Worm (Caenorhabditis elegans): ENCODE results near the gene dpy-11.
A peak's percentile ranks its signal among the peaks of the same experiment; 100 is the strongest.

dpy-11 gene

DNA sequence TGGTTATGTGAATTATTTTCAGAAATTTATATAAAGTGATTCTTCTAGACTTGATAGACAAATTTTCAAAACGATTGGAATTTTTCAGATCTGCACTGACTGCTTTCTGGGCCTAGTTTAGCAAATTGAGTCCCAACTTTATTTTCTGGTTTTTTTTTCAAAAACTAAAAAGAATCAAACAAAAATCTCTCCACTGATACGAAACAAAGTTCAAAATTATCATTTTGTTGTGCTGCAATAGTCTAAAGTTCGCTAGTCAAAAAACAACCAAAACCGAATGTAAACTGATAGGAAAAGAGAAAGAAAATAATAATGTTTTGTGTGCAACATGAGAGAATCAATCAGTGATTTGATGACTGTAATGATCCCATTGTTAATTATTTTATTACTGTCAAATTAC is 34.8 kb upstream of the dpy-11 start, which contains the start of gene lipl-4:
Gene lipl-4 (plus strand): TSS at position 301 of the 400 bp plus-strand sequence.
- no peak for TF ChIP-seq hmg-11 (tag; optimal IDR thresholded peaks at IDR 0.05)
- TF ChIP-seq pha-4 (tag; optimal IDR thresholded peaks at IDR 0.05) = peak; percentile 5
- TF ChIP-seq pqm-1 (tag; optimal IDR thresholded peaks at IDR 0.05) = peak; percentile 18

DNA sequence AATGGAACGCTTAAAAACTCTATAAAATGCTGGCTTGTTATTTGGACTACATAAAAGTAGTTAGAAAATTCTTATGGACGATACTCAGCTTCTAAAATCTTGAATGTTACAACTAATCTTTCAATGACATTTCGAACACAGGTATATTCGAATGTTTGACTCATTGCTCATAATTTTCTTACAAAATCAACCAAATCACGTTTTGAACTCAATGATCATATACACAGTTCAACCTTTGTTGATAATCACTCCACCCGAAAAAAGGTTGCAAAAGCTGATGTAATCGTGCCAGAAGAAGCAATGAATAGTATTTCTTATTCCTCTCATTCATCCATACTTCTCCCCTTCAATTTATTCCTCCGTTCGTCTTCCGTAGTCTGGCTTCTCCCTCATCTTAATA is 34.1 kb upstream of the dpy-11 start, which contains the start of gene K04A8.20:
Gene K04A8.20 (plus strand): TSS at position 301 of the 400 bp plus-strand sequence.
- TF ChIP-seq nhr-43 (tag; optimal IDR thresholded peaks at IDR 0.05; ENCODE audit: poor library complexity, severe bottlenecking) (no peak), nhr-11 (tag; optimal IDR thresholded peaks at IDR 0.05) (no peak), lsy-12 (tag; optimal IDR thresholded peaks at IDR 0.05) (no peak), nhr-237 (tag; optimal IDR thresholded peaks at IDR 0.05) (no peak), skn-1 (tag; optimal IDR thresholded peaks at IDR 0.05) (no peak), ceh-82 (tag; optimal IDR thresholded peaks at IDR 0.05) (no peak), ceh-28 (tag; optimal IDR thresholded peaks at IDR 0.05) (no peak), unc-62 (GFP tag; optimal IDR thresholded peaks at IDR 0.05) (no peak), pqm-1 (tag; optimal IDR thresholded peaks at IDR 0.05) (no peak), nhr-67 (tag; optimal IDR thresholded peaks at IDR 0.05) (no peak), fkh-2 (tag; optimal IDR thresholded peaks at IDR 0.05) (no peak), nfya-1 (tag; optimal IDR thresholded peaks at IDR 0.05; ENCODE audit: insufficient read depth) (no peak), lin-39 (tag; optimal IDR thresholded peaks at IDR 0.05) (no peak), R02D3.7 (tag; optimal IDR thresholded peaks at IDR 0.05) (no peak), egl-27 (tag; optimal IDR thresholded peaks at IDR 0.05) (no peak), ama-1 (optimal IDR thresholded peaks at IDR 0.05) (no peak), aly-2 (tag; optimal IDR thresholded peaks at IDR 0.05) (no peak)

ce11 chrV:6548309-6548708 is 33.3 kb upstream of the dpy-11 start:
- TF ChIP-seq nhr-12 (tag; optimal IDR thresholded peaks at IDR 0.05) = no peak
- TF ChIP-seq egl-5 (tag; optimal IDR thresholded peaks at IDR 0.05) = no peak
- no peak for TF ChIP-seq nhr-237 (tag; optimal IDR thresholded peaks at IDR 0.05)
- TF ChIP-seq fkh-2 (tag; optimal IDR thresholded peaks at IDR 0.05) = no peak
- TF ChIP-seq nhr-43 (tag; optimal IDR thresholded peaks at IDR 0.05; ENCODE audit: poor library complexity, severe bottlenecking) = no peak
- TF ChIP-seq ztf-4 (tag; optimal IDR thresholded peaks at IDR 0.05) = no peak
- TF ChIP-seq ceh-16 (tag; optimal IDR thresholded peaks at IDR 0.05) = no peak
- TF ChIP-seq nhr-23 (tag; optimal IDR thresholded peaks at IDR 0.05) = no peak
- no peak for TF ChIP-seq unc-62 (GFP tag; optimal IDR thresholded peaks at IDR 0.05)
- no peak for TF ChIP-seq eor-1 (tag; optimal IDR thresholded peaks at IDR 0.05)
- no peak for TF ChIP-seq pqm-1 (tag; optimal IDR thresholded peaks at IDR 0.05)
- TF ChIP-seq mml-1 (tag; optimal IDR thresholded peaks at IDR 0.05) = no peak
- TF ChIP-seq R02D3.7 (tag; optimal IDR thresholded peaks at IDR 0.05) = no peak
- no peak for TF ChIP-seq lin-39 (tag; optimal IDR thresholded peaks at IDR 0.05)
- no peak for TF ChIP-seq ZK546.5 (tag; optimal IDR thresholded peaks at IDR 0.05)
- TF ChIP-seq lsy-12 (tag; optimal IDR thresholded peaks at IDR 0.05) = no peak
- TF ChIP-seq ztf-11 (tag; optimal IDR thresholded peaks at IDR 0.05) = no peak

DNA sequence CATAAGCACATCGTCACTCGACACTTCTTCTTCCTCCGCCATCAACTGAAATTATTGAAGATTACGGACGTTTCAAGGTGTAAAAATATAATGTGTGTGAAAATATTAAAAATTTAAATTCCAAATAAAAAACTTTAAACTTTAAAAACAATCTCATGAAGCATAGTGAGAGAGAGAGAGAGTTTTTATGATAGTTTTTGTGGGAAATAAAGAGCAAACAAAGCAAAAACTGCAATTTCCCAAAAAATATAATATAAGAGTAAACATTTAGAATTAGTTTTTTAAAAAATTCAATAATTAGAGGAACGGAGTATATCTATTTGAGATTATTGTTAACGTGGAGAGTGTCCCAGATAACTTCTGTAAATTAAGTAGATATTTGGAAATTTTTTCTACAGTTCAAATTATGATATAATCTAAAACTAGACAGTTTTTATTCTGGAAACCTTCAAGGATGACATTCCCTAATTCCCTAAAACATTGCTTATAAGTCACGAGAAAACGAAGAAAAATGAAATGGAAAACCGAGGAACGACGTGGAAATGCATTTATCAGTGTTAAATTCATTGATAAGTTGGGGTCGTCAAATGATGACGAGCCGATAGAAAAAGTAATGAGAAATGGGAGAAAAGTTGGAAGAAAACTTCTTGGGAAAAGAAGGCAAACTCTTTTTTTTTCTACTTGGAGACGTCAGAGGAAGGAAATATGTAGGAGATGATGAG is 31.6 kb upstream of the dpy-11 start, which contains the start of gene dre-1:
Gene dre-1 (minus strand): TSS at position 51 of the 722 bp plus-strand sequence.
- TF ChIP-seq tbx-2 (tag; optimal IDR thresholded peaks at IDR 0.05) (no peak), pha-4 (tag; optimal IDR thresholded peaks at IDR 0.05) (peak; percentile 3), elt-2 (tag; optimal IDR thresholded peaks at IDR 0.05) (peak; percentile 67)

ce11 chrV:6544999-6545398 is 30.0 kb upstream of the dpy-11 start:
- TF ChIP-seq lsy-12 (tag; optimal IDR thresholded peaks at IDR 0.05) (peak; percentile 9), nhr-23 (tag; optimal IDR thresholded peaks at IDR 0.05) (peak; percentile 6), zag-1 (tag; optimal IDR thresholded peaks at IDR 0.05) (no peak), ceh-82 (tag; optimal IDR thresholded peaks at IDR 0.05) (no peak), nhr-25 (tag; optimal IDR thresholded peaks at IDR 0.05) (peak; percentile 41), mdl-1 (tag; optimal IDR thresholded peaks at IDR 0.05) (no peak)
